Fruit fly (Drosophila melanogaster) whole organism, embryonic: Measurements from ENCODE around the gene CG5618.

Source experiments
- Abd-B ChIP-seq: fragments of 200-800 bp; sonication (Bioruptor generic); optimal IDR thresholded peaks from 2 replicates; lab custom pipeline; 2018; ENCODE audit warnings: missing biosample characterization, mild to moderate bottlenecking, missing genetic modification characterization, moderate library complexity
- Atf3 ChIP-seq: fragments of 200-800 bp; sonication (Bioruptor generic); optimal IDR thresholded peaks from 3 replicates; lab custom pipeline; 2016; ENCODE audit warnings: missing biosample characterization, missing genetic modification characterization
- BEAF-32 ChIP-seq: fragments of 200-800 bp; sonication (Bioruptor generic); optimal IDR thresholded peaks from 3 replicates; lab custom pipeline; 2017; ENCODE audit warnings: missing biosample characterization, missing genetic modification characterization, mild to moderate bottlenecking, moderate library complexity, missing genetic modification reagents
- Bdp1 ChIP-seq: fragments of 200-800 bp; sonication (Bioruptor generic); optimal IDR thresholded peaks from 3 replicates; lab custom pipeline; 2016; ENCODE audit warnings: missing biosample characterization, missing genetic modification characterization
- CG11247 ChIP-seq: fragments of 200-800 bp; sonication (Bioruptor generic); IDR thresholded peaks from 2 replicates; pipeline ENCODE4 v1.3.6; 2022; ENCODE audit warnings: missing biosample characterization, missing genetic modification characterization
- CG11456 ChIP-seq: fragments of 200-800 bp; sonication (Bioruptor generic); IDR thresholded peaks from 3 replicates; pipeline ENCODE4 v1.3.6; 2022; ENCODE audit warnings: missing biosample characterization, missing genetic modification characterization
- CG11504 ChIP-seq: fragments of 200-800 bp; sonication (Bioruptor generic); optimal IDR thresholded peaks from 3 replicates; lab custom pipeline; 2019; ENCODE audit warnings: missing biosample characterization, mild to moderate bottlenecking, missing genetic modification characterization, moderate library complexity
- CG12071 ChIP-seq: fragments of 200-800 bp; sonication (Bioruptor generic); optimal IDR thresholded peaks from 3 replicates; lab custom pipeline; 2018; ENCODE audit warnings: missing biosample characterization, mild to moderate bottlenecking, missing genetic modification characterization
- CG12769 ChIP-seq: fragments of 200-800 bp; sonication (Bioruptor generic); optimal IDR thresholded peaks from 2 replicates; lab custom pipeline; 2019; ENCODE audit warnings: missing biosample characterization, mild to moderate bottlenecking, missing genetic modification characterization, moderate library complexity
- CG13424 ChIP-seq: fragments of 200-800 bp; sonication (Bioruptor generic); optimal IDR thresholded peaks from 2 replicates; lab custom pipeline; 2019; ENCODE audit warnings: missing biosample characterization, mild to moderate bottlenecking, missing genetic modification characterization, moderate library complexity
- CG14441 ChIP-seq: fragments of 200-800 bp; sonication (Bioruptor generic); IDR thresholded peaks from 2 replicates; pipeline ENCODE4 v1.3.6; 2022; ENCODE audit warnings: missing biosample characterization, missing genetic modification characterization
- CG15514 ChIP-seq: fragments of 200-800 bp; sonication (Bioruptor generic); optimal IDR thresholded peaks from 3 replicates; lab custom pipeline; 2017; ENCODE audit warnings: missing biosample characterization, missing genetic modification characterization, mild to moderate bottlenecking, moderate library complexity, missing genetic modification reagents
- CG17359 ChIP-seq: fragments of 200-800 bp; sonication (Bioruptor generic); optimal IDR thresholded peaks from 3 replicates; lab custom pipeline; 2018; ENCODE audit warnings: missing biosample characterization, mild to moderate bottlenecking, missing genetic modification characterization, moderate library complexity
- CG17802 ChIP-seq: fragments of 200-800 bp; sonication (Bioruptor generic); optimal IDR thresholded peaks from 2 replicates; lab custom pipeline; 2018; ENCODE audit warnings: missing biosample characterization, mild to moderate bottlenecking, missing genetic modification characterization, moderate library complexity
- CG30431 ChIP-seq: fragments of 200-800 bp; sonication (Bioruptor generic); optimal IDR thresholded peaks from 2 replicates; lab custom pipeline; 2017; ENCODE audit warnings: missing biosample characterization, missing genetic modification characterization
- CG31365 ChIP-seq: fragments of 200-800 bp; sonication (Bioruptor generic); optimal IDR thresholded peaks from 2 replicates; lab custom pipeline; 2018; ENCODE audit warnings: missing biosample characterization, mild to moderate bottlenecking, missing genetic modification characterization
- CG3281 ChIP-seq: fragments of 200-800 bp; sonication (Bioruptor generic); optimal IDR thresholded peaks from 3 replicates; lab custom pipeline; 2017; ENCODE audit warnings: missing biosample characterization, mild to moderate bottlenecking, missing genetic modification characterization
- CG34224 ChIP-seq: fragments of 200-800 bp; sonication (Bioruptor generic); IDR thresholded peaks from 3 replicates; pipeline ENCODE4 v1.3.6; 2022; ENCODE audit warnings: missing biosample characterization, missing genetic modification characterization; ENCODE audit not compliant: partially characterized antibody
- CG43689 ChIP-seq: fragments of 200-800 bp; sonication (Bioruptor generic); IDR thresholded peaks from 2 replicates; pipeline ENCODE4 v1.3.6; 2022; ENCODE audit warnings: missing biosample characterization, missing genetic modification characterization
- CG9797 ChIP-seq: fragments of 200-800 bp; sonication (Bioruptor generic); optimal IDR thresholded peaks from 3 replicates; lab custom pipeline; 2018; ENCODE audit warnings: missing biosample characterization, mild to moderate bottlenecking, missing genetic modification characterization
- Dbx ChIP-seq: fragments of 200-800 bp; sonication (Bioruptor generic); IDR thresholded peaks from 3 replicates; pipeline ENCODE4 v1.3.6; 2022; ENCODE audit warnings: missing biosample characterization, missing genetic modification characterization
- Dip3 ChIP-seq: fragments of 200-800 bp; sonication (Bioruptor generic); optimal IDR thresholded peaks from 3 replicates; lab custom pipeline; 2016; ENCODE audit warnings: missing biosample characterization, missing genetic modification characterization
- Dll ChIP-seq: fragments of 200-800 bp; sonication (Bioruptor generic); IDR thresholded peaks from 4 replicates; pipeline ENCODE4 v1.3.6; 2022; ENCODE audit warnings: missing biosample characterization, missing genetic modification characterization; ENCODE audit not compliant: partially characterized antibody
- Doc3 ChIP-seq: fragments of 200-800 bp; sonication (Bioruptor generic); IDR thresholded peaks from 3 replicates; pipeline ENCODE4 v1.3.6; 2022; ENCODE audit warnings: missing biosample characterization, missing genetic modification characterization; ENCODE audit not compliant: partially characterized antibody
- HHEX ChIP-seq: fragments of 200-800 bp; sonication (Bioruptor generic); optimal IDR thresholded peaks from 3 replicates; lab custom pipeline; 2017; ENCODE audit warnings: missing biosample characterization, mild to moderate bottlenecking, missing genetic modification characterization, missing genetic modification reagents
- MBD-R2 ChIP-seq: fragments of 200-800 bp; sonication (Bioruptor generic); IDR thresholded peaks from 2 replicates; pipeline ENCODE4 v1.3.6; 2022; ENCODE audit warnings: missing biosample characterization, missing genetic modification characterization
- MESR4 ChIP-seq: fragments of 200-800 bp; sonication (Bioruptor generic); optimal IDR thresholded peaks from 2 replicates; lab custom pipeline; 2018; ENCODE audit warnings: missing biosample characterization, mild to moderate bottlenecking, missing genetic modification characterization, moderate library complexity
- Mad ChIP-seq: fragments of 200-800 bp; sonication (Bioruptor generic); optimal IDR thresholded peaks from 2 replicates; lab custom pipeline; 2016; ENCODE audit warnings: missing biosample characterization, missing genetic modification characterization
- Ptx1 ChIP-seq: fragments of 200-800 bp; sonication (Bioruptor generic); IDR thresholded peaks from 2 replicates; pipeline ENCODE4 v1.3.6; 2022; ENCODE audit warnings: missing biosample characterization, missing genetic modification characterization
- Sox100B ChIP-seq: fragments of 200-800 bp; sonication (Bioruptor generic); optimal IDR thresholded peaks from 3 replicates; lab custom pipeline; 2018; ENCODE audit warnings: missing biosample characterization, mild to moderate bottlenecking, missing genetic modification characterization
- Spps ChIP-seq: fragments of 200-800 bp; sonication (Bioruptor generic); optimal IDR thresholded peaks from 2 replicates; lab custom pipeline; 2018; ENCODE audit warnings: missing biosample characterization, mild to moderate bottlenecking, missing genetic modification characterization
- Taf1 ChIP-seq: fragments of 200-800 bp; sonication (Bioruptor generic); IDR thresholded peaks from 2 replicates; pipeline ENCODE4 v1.3.6; 2022; ENCODE audit warnings: missing biosample characterization, missing genetic modification characterization
- Xrp1 ChIP-seq: fragments of 200-800 bp; sonication (Bioruptor generic); IDR thresholded peaks from 2 replicates; pipeline ENCODE4 v1.3.6; 2022; ENCODE audit warnings: missing biosample characterization, missing genetic modification characterization
- ab ChIP-seq: fragments of 200-800 bp; sonication (Bioruptor generic); optimal IDR thresholded peaks from 2 replicates; lab custom pipeline; 2016; ENCODE audit warnings: missing biosample characterization, missing genetic modification characterization
- crc ChIP-seq: fragments of 200-800 bp; sonication (Bioruptor generic); optimal IDR thresholded peaks from 2 replicates; lab custom pipeline; 2016; ENCODE audit warnings: missing biosample characterization, missing genetic modification characterization
- disco-r ChIP-seq: fragments of 200-800 bp; sonication (Bioruptor generic); optimal IDR thresholded peaks from 2 replicates; lab custom pipeline; 2016; ENCODE audit warnings: missing biosample characterization, missing genetic modification characterization
- hb ChIP-seq: fragments of 200-800 bp; sonication (Bioruptor generic); IDR thresholded peaks from 3 replicates; pipeline ENCODE4 v1.3.6; 2022; ENCODE audit warnings: missing biosample characterization, missing genetic modification characterization; ENCODE audit not compliant: partially characterized antibody
- hth ChIP-seq: fragments of >200 bp; optimal IDR thresholded peaks from 2 replicates; lab custom pipeline; 2017; ENCODE audit warnings: inconsistent platforms
- jumu ChIP-seq: fragments of 200-800 bp; sonication (Bioruptor generic); optimal IDR thresholded peaks from 3 replicates; lab custom pipeline; 2016; ENCODE audit warnings: missing biosample characterization, missing genetic modification characterization
- ken ChIP-seq: fragments of 200-800 bp; sonication (Bioruptor generic); IDR thresholded peaks from 3 replicates; pipeline ENCODE4 v1.3.6; 2022; ENCODE audit warnings: missing biosample characterization, missing genetic modification characterization
- mirr ChIP-seq: fragments of 200-800 bp; sonication (Bioruptor generic); optimal IDR thresholded peaks from 3 replicates; lab custom pipeline; 2018; ENCODE audit warnings: missing biosample characterization, mild to moderate bottlenecking, missing genetic modification characterization
- onecut ChIP-seq: fragments of 200-800 bp; sonication (Bioruptor generic); IDR thresholded peaks from 2 replicates; pipeline ENCODE4 v1.3.6; 2022; ENCODE audit warnings: missing biosample characterization, missing genetic modification characterization
- pnt ChIP-seq: fragments of 200-800 bp; sonication (Bioruptor generic); optimal IDR thresholded peaks from 3 replicates; lab custom pipeline; 2016; ENCODE audit warnings: missing biosample characterization, missing genetic modification characterization
- ranshi ChIP-seq: fragments of 200-800 bp; sonication (Bioruptor generic); IDR thresholded peaks from 2 replicates; pipeline ENCODE4 v1.3.6; 2022; ENCODE audit warnings: missing biosample characterization, missing genetic modification characterization
- sim ChIP-seq: fragments of 200-800 bp; sonication (Bioruptor generic); IDR thresholded peaks from 2 replicates; pipeline ENCODE4 v1.3.6; 2022; ENCODE audit warnings: missing biosample characterization, missing genetic modification characterization
- sob ChIP-seq: fragments of 200-800 bp; sonication (Bioruptor generic); IDR thresholded peaks from 2 replicates; pipeline ENCODE4 v1.3.6; 2022; ENCODE audit warnings: missing biosample characterization, missing genetic modification characterization
- vnd ChIP-seq: fragments of 200-800 bp; sonication (Bioruptor generic); IDR thresholded peaks from 3 replicates; pipeline ENCODE4 v1.3.6; 2022; ENCODE audit warnings: missing biosample characterization, missing genetic modification characterization; ENCODE audit not compliant: partially characterized antibody
- zen2 ChIP-seq: fragments of 200-800 bp; sonication (Bioruptor generic); IDR thresholded peaks from 3 replicates; pipeline ENCODE4 v1.3.6; 2022; ENCODE audit warnings: missing biosample characterization, missing genetic modification characterization; ENCODE audit not compliant: partially characterized antibody

CG5618 gene

DNA sequence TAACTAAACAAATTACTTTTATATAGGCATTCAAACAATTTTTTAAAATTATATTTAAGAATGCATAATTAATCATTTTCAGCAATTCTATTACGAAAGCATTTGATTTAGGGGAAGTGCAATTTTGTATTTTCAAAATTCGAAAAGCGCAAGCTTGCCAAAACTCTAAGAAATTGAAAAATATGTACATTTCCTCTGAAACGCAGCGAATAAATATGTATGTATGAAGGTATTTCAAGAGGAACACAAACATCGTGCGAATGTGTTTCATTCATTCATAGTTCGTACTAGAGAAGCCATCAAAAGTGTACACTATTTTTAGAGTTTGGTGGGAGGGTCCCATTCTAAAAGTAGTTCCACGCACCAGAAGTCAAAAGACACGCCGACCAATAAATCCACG lies 16.8 kb downstream of the CG5618 start, which contains the start of gene CG13247:
CG13247 (plus strand) TSS at position 301 of the 400 bp plus-strand sequence.
- TF ChIP-seq HHEX (GFP tag; lab: Kevin White, UChicago): no peak
- no peak for TF ChIP-seq ken (GFP tag; lab: Robert Waterston, UW)
- TF ChIP-seq CG12769 (tag; lab: Kevin White, UChicago): peak; percentile 80

dm6 chr3L:20375467-20375866 lies 22.2 kb downstream of the CG5618 start:
- peak; percentile 48 for TF ChIP-seq MESR4
- no peak for TF ChIP-seq CG17359 (tag; lab: Kevin White, UChicago)
- TF ChIP-seq Taf1 (GFP tag; lab: Robert Waterston, UW): no peak
- TF ChIP-seq onecut: peak; percentile 97
- TF ChIP-seq jumu (GFP tag; lab: Kevin White, UChicago): no peak
- 0 out of 2 replicates have a peak, but pooled peaks have one; percentile 40 for TF ChIP-seq MBD-R2
- TF ChIP-seq Xrp1 (GFP tag; lab: Robert Waterston, UW): no peak
- no peak for TF ChIP-seq Bdp1 (GFP tag; lab: Kevin White, UChicago)
- no peak for TF ChIP-seq Spps (tag; lab: Kevin White, UChicago)
- TF ChIP-seq sob: no peak
- TF ChIP-seq CG13424: no peak
- TF ChIP-seq disco-r (GFP tag; lab: Kevin White, UChicago): no peak
- TF ChIP-seq Mad: no peak
- TF ChIP-seq BEAF-32: no peak
- TF ChIP-seq CG17802: no peak

DNA sequence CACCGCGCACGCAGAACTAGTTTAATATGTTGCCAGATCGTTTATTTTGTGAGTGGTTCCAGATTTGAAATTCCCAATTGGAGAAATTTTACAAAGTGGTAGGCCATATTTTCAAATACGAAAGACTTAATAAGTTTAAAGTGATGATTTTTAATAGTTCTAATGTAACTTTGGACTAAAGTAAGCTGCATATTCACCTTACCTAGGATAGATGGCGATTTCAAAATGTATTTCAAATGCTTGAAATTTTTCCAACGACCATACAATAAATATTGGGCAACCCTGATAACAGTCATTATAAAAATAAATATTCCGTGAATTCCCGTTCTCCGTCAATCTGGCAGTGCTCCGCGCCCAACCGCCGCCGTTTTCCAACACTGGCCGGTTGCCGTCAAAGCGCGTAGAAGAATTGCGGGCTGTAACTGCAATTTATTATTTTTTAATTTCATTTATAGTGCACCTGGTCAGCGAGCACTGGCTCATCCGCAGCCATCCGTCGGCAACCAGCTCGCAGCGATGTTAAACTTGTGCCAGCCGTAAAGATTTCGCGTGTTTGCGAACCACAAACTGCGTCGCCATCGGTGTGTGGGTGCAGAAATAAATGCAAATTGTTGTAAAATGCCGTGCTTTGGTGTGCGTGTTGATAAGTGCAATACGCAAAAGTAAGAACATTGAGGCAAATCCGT lies 22.8 kb downstream of the CG5618 start, which contains the start of the genes Ide and RhoBTB:
Ide (minus strand) TSS at position 19 of the 686 bp plus-strand sequence.
RhoBTB (plus strand) TSS at position 365 of the 686 bp plus-strand sequence.
- TF ChIP-seq CG14441 (GFP tag; lab: Robert Waterston, UW) (peak; percentile 75), Dll (GFP tag; lab: Robert Waterston, UW) (no peak), Abd-B (GFP tag; lab: Kevin White, UChicago) (peak; percentile 96), CG11247 (peak; percentile 69), hth (lab: Kevin White, UChicago) (no peak), CG31365 (tag; lab: Kevin White, UChicago) (peak; percentile 3), pnt (GFP tag; lab: Kevin White, UChicago) (peak; percentile 91), Dbx (GFP tag; lab: Robert Waterston, UW) (peak; percentile 86), Atf3 (GFP tag; lab: Kevin White, UChicago) (peak; percentile 77), CG12071 (GFP tag; lab: Kevin White, UChicago) (peak; percentile 17), mirr (GFP tag; lab: Kevin White, UChicago) (no peak), Ptx1 (GFP tag; lab: Robert Waterston, UW) (peak; percentile 76), CG11504 (no peak), hb (GFP tag; lab: Robert Waterston, UW) (no peak), CG3281 (GFP tag; lab: Kevin White, UChicago) (peak; percentile 80), crc (GFP tag; lab: Kevin White, UChicago) (peak; percentile 67), CG15514 (GFP tag; lab: Kevin White, UChicago) (peak; percentile 98), zen2 (no peak), CG11456 (GFP tag; lab: Robert Waterston, UW) (peak; percentile 82), sim (GFP tag; lab: Robert Waterston, UW) (no peak), CG9797 (GFP tag; lab: Kevin White, UChicago) (peak; percentile 22), CG34224 (GFP tag; lab: Robert Waterston, UW) (no peak), ranshi (GFP tag; lab: Robert Waterston, UW) (peak; percentile 74; the same call in 1 of the 2 replicates), vnd (GFP tag; lab: Robert Waterston, UW) (no peak), CG43689 (no peak), Doc3 (GFP tag; lab: Robert Waterston, UW) (no peak), Dip3 (GFP tag; lab: Kevin White, UChicago) (peak; percentile 93), CG30431 (GFP tag; lab: Kevin White, UChicago) (peak; percentile 56), Sox100B (GFP tag; lab: Kevin White, UChicago) (no peak), ab (peak; percentile 61)
